Fruit fly (Drosophila melanogaster): ENCODE measurements around the gene Pfdn1.

Gene Pfdn1

DNA sequence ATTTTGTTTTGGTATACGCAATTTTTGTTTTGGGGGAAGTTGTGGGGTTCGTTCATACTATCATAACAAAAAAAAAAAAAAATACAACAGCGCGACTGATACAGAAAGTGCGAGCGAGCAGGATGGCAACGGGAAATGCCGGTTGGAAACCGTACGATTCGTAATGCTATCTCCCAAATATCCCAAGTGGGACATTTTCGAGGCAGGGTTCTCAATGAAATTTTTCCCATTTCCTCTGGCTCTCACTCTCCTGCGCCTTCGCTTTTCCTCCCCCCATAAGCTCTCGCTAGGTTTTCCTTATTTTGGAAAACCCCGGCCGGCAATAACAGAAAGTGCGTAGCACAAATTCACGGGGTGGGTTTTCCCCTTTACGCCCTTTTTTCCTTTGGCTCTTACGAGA lies 23.4 kb downstream of the Pfdn1 start (continued):
- TF ChIP-seq CG2875 (GFP tag; optimal IDR thresholded peaks at IDR 0.05) (no peak), CG34376 (GFP tag; optimal IDR thresholded peaks at IDR 0.05) (peak; percentile 34), tgo (GFP tag; IDR thresholded peaks at IDR 0.05) (no peak), croc (GFP tag; conservative IDR thresholded peaks at IDR 0.05) (no peak), Lpt (GFP tag; optimal IDR thresholded peaks at IDR 0.05) (no peak), chm (GFP tag; IDR thresholded peaks at IDR 0.05) (peak; percentile 57), CG13296 (GFP tag; optimal IDR thresholded peaks at IDR 0.05) (peak; percentile 33), Atf6 (GFP tag; IDR thresholded peaks at IDR 0.05) (0 out of 2 replicates have a peak, but pooled peaks have one; percentile 14), onecut (GFP tag; IDR thresholded peaks at IDR 0.05) (peak; percentile 32; the same call in 1 of the 2 replicates), CG6254 (GFP tag; optimal IDR thresholded peaks at IDR 0.05) (no peak), Med (GFP tag) (no peak), NfI (GFP tag; optimal IDR thresholded peaks at IDR 0.05) (no peak), CG4424 (GFP tag; optimal IDR thresholded peaks at IDR 0.05) (no peak), abd-A (tag; optimal IDR thresholded peaks at IDR 0.05) (peak; percentile 62), chinmo (GFP tag; IDR thresholded peaks at IDR 0.05; ENCODE audit: partially characterized antibody) (0 out of 4 replicates have a peak, but pooled peaks have one; percentile 48), Bdp1 (GFP tag; optimal IDR thresholded peaks at IDR 0.05) (no peak), salm (tag; optimal IDR thresholded peaks at IDR 0.05) (no peak), grn (GFP tag; optimal IDR thresholded peaks at IDR 0.05) (no peak), E2f1 (GFP tag; IDR thresholded peaks at IDR 0.05) (no peak), CG2116 (GFP tag; optimal IDR thresholded peaks at IDR 0.05) (no peak), CG18599 (GFP tag; optimal IDR thresholded peaks at IDR 0.05) (peak; percentile 25), sqz (GFP tag; optimal IDR thresholded peaks at IDR 0.05) (peak; percentile 93), CG16863 (GFP tag; optimal IDR thresholded peaks at IDR 0.05) (no peak), ci (GFP tag; IDR thresholded peaks at IDR 0.05) (peak; percentile 36; the same call in 1 of the 3 replicates), NK7.1 (GFP tag; optimal IDR thresholded peaks at IDR 0.05) (no peak), CG1647 (GFP tag; optimal IDR thresholded peaks at IDR 0.05) (no peak), ranshi (GFP tag; IDR thresholded peaks at IDR 0.05) (no peak), Aef1 (GFP tag; IDR thresholded peaks at IDR 0.05) (no peak), Taf1 (GFP tag; IDR thresholded peaks at IDR 0.05) (no peak), CG32532 (GFP tag; IDR thresholded peaks at IDR 0.05) (no peak), usp (GFP tag; optimal IDR thresholded peaks at IDR 0.05) (no peak), Deaf1 (tag; optimal IDR thresholded peaks at IDR 0.05) (peak; percentile 9), CG6813 (GFP tag; optimal IDR thresholded peaks at IDR 0.05) (no peak), B-H1 (GFP tag; IDR thresholded peaks at IDR 0.05) (no peak; the same call in 2 of the 3 replicates), YL-1 (GFP tag; optimal IDR thresholded peaks at IDR 0.05) (no peak), Trl (optimal IDR thresholded peaks at IDR 0.05) (peak in 1 of 2 experiments; percentile 11), Trl (GFP tag; optimal IDR thresholded peaks at IDR 0.05) (no peak), CG8478 (optimal IDR thresholded peaks at IDR 0.05) (no peak), CG9727 (GFP tag; optimal IDR thresholded peaks at IDR 0.05) (no peak), CG7928 (GFP tag; optimal IDR thresholded peaks at IDR 0.05) (no peak), ken (GFP tag; IDR thresholded peaks at IDR 0.05) (no peak), maf-S (GFP tag; optimal IDR thresholded peaks at IDR 0.05) (no peak), MESR4 (GFP tag; optimal IDR thresholded peaks at IDR 0.05) (no peak), CG4820 (GFP tag; optimal IDR thresholded peaks at IDR 0.05) (no peak), CG9215 (GFP tag; IDR thresholded peaks at IDR 0.05) (no peak), CG17802 (tag; optimal IDR thresholded peaks at IDR 0.05) (no peak), Adf1 (GFP tag; IDR thresholded peaks at IDR 0.05) (peak; percentile 15; the same call in 1 of the 2 replicates), scrt (GFP tag; optimal IDR thresholded peaks at IDR 0.05) (peak; percentile 23), phol (tag; optimal IDR thresholded peaks at IDR 0.05) (peak; percentile 64), Ets97D (GFP tag; optimal IDR thresholded peaks at IDR 0.05) (peak; percentile 59), HHEX (GFP tag; optimal IDR thresholded peaks at IDR 0.05) (no peak), CG13894 (tag; optimal IDR thresholded peaks at IDR 0.05) (peak; percentile 98), gsb-n (tag; optimal IDR thresholded peaks at IDR 0.05) (peak; percentile 11)

All from whole organism, embryonic.